Worm (Caenorhabditis elegans): ENCODE data around the gene klp-18.
A peak's percentile ranks its signal among the peaks of the same experiment; 100 is the strongest.

The klp-18 gene

ce11 chrIV:7025835-7026234 lies 14.2 kb upstream of the klp-18 start:
- TF ChIP-seq mls-2 (tag; optimal IDR thresholded peaks at IDR 0.05), result no peak
- TF ChIP-seq M03D4.4 (tag; optimal IDR thresholded peaks at IDR 0.05), result no peak
- TF ChIP-seq hlh-1 (tag; optimal IDR thresholded peaks at IDR 0.05), result no peak
- no peak for TF ChIP-seq blmp-1 (tag; optimal IDR thresholded peaks at IDR 0.05)
- TF ChIP-seq ztf-11 (tag; optimal IDR thresholded peaks at IDR 0.05), result no peak
- no peak for TF ChIP-seq mep-1 (tag; optimal IDR thresholded peaks at IDR 0.05)
- TF ChIP-seq nhr-237 (tag; optimal IDR thresholded peaks at IDR 0.05), result no peak
- no peak for TF ChIP-seq bed-3 (GFP tag; optimal IDR thresholded peaks at IDR 0.05)
- TF ChIP-seq nhr-2 (tag; optimal IDR thresholded peaks at IDR 0.05), result no peak
- no peak for TF ChIP-seq snpc-4 (tag; optimal IDR thresholded peaks at IDR 0.05)

ce11 chrIV:7031019-7031418 lies 9.0 kb upstream of the klp-18 start:
- no peak for TF ChIP-seq nhr-12 (tag; optimal IDR thresholded peaks at IDR 0.05)

DNA sequence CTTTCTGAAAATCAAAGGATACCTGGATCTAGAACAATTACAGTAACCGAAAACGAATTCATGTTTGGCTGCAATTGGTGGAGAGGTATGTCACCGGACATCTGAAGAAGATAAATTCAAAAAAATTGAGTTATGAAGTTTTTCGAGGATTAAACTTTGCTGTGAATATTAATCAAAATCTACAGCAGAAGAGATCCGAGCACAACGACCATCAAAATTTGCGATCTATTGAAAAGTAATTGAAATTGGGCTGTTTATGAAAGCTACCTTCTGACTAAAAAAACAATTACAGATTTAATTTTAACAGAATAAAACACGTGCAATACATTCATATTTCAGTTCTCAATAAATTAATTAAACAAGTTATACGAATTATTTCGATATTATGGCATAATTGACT lies 7.6 kb upstream of the klp-18 start, which contains the start of gene C06G3.8:
Gene C06G3.8, minus strand, starts transcription at position 101 of the 400 bp plus-strand sequence.
- no peak for TF ChIP-seq pha-4 (tag; optimal IDR thresholded peaks at IDR 0.05)
- no peak for TF ChIP-seq sem-2 (GFP tag; optimal IDR thresholded peaks at IDR 0.05)
- no peak for TF ChIP-seq bed-3 (GFP tag; optimal IDR thresholded peaks at IDR 0.05)
- no peak for TF ChIP-seq mep-1 (tag; optimal IDR thresholded peaks at IDR 0.05)
- TF ChIP-seq nhr-76 (tag; optimal IDR thresholded peaks at IDR 0.05), result no peak
- no peak for TF ChIP-seq blmp-1 (tag; optimal IDR thresholded peaks at IDR 0.05)
- no peak for TF ChIP-seq tbx-8 (GFP tag; optimal IDR thresholded peaks at IDR 0.05)
- TF ChIP-seq ham-2 (GFP tag; optimal IDR thresholded peaks at IDR 0.05), result no peak
- no peak for TF ChIP-seq lin-32 (GFP tag; optimal IDR thresholded peaks at IDR 0.05)
- no peak for TF ChIP-seq M03D4.4 (tag; optimal IDR thresholded peaks at IDR 0.05)
- no peak for TF ChIP-seq ceh-83 (GFP tag; optimal IDR thresholded peaks at IDR 0.05)
- TF ChIP-seq ceh-39 (tag; optimal IDR thresholded peaks at IDR 0.05), result no peak
- no peak for TF ChIP-seq mls-2 (tag; optimal IDR thresholded peaks at IDR 0.05)
- TF ChIP-seq ztf-11 (tag; optimal IDR thresholded peaks at IDR 0.05), result no peak
- TF ChIP-seq nhr-2 (tag; optimal IDR thresholded peaks at IDR 0.05), result no peak

DNA sequence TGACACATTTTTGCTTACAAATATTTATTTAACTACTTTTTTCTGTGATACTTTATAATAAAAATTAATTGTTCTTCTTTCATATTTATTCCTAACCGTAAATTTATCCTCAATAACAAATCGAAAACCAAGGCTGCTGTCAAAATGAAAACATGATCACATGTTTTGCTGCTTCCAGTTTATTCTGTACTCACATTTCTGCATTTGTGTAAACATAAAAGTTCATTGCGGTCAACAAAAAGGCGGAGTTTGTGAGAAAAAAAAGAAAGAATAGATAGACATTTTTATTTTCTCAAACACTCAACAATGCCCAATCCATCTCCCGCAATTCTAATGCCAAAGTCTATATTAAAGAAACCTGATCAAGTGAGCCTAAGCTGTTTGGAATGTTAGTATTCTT lies 4.2 kb upstream of the klp-18 start, which contains the start of gene C06G3.3:
Gene C06G3.3, plus strand, starts transcription at position 301 of the 400 bp plus-strand sequence.
- TF ChIP-seq zip-8 (tag; optimal IDR thresholded peaks at IDR 0.05) (no peak), lin-13 (tag; optimal IDR thresholded peaks at IDR 0.05) (no peak)

DNA sequence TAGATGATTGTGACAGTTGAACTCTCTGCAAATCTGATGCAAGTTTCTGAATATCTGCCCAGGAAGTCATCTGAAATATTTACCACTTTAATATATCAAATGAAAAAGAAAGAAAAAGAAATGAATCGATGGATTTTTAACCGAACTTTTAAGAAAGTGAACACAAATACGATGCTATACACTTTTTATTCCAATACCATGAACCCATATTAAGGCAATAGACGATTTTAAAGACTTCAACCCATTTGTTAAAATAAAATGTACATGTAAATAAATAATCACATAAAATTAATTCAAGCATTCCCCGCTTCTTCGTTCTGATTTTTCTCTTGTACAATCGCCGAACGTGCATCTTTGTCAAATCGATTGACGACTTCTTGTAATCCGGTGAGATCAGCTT lies 3.2 kb upstream of the klp-18 start, which contains the start of gene ufl-1:
Gene ufl-1, minus strand, starts transcription at position 70 of the 400 bp plus-strand sequence.
- TF ChIP-seq ztf-11 (tag; optimal IDR thresholded peaks at IDR 0.05), result no peak
- TF ChIP-seq mab-5 (tag; optimal IDR thresholded peaks at IDR 0.05), result no peak
- TF ChIP-seq bed-3 (GFP tag; optimal IDR thresholded peaks at IDR 0.05), result no peak
- TF ChIP-seq snpc-4 (tag; optimal IDR thresholded peaks at IDR 0.05), result no peak
- no peak for TF ChIP-seq M03D4.4 (tag; optimal IDR thresholded peaks at IDR 0.05)
- TF ChIP-seq nhr-237 (tag; optimal IDR thresholded peaks at IDR 0.05), result no peak
- TF ChIP-seq mep-1 (tag; optimal IDR thresholded peaks at IDR 0.05), result no peak

ce11 chrIV:7043430-7043829 lies 3.4 kb downstream of the klp-18 start:
- TF ChIP-seq lsy-2 (tag; optimal IDR thresholded peaks at IDR 0.05) (no peak), unc-62 (GFP tag; optimal IDR thresholded peaks at IDR 0.05) (no peak), sptf-1 (tag; optimal IDR thresholded peaks at IDR 0.05) (no peak), hlh-1 (tag; optimal IDR thresholded peaks at IDR 0.05) (no peak)

ce11 chrIV:7044552-7045139 lies 4.6 kb downstream of the klp-18 start, which contains the start of gene tin-9.1:
TSS of gene tin-9.1 (minus strand) at chrIV:7044602.
- no peak for TF ChIP-seq ceh-83 (GFP tag; optimal IDR thresholded peaks at IDR 0.05)
- TF ChIP-seq drap-1 (GFP tag; optimal IDR thresholded peaks at IDR 0.05), result no peak
- peak; percentile 69 for TF ChIP-seq lsy-2 (tag; optimal IDR thresholded peaks at IDR 0.05)
- TF ChIP-seq bed-3 (GFP tag; optimal IDR thresholded peaks at IDR 0.05), result no peak
- no peak for TF ChIP-seq ham-2 (GFP tag; optimal IDR thresholded peaks at IDR 0.05)
- TF ChIP-seq lin-13 (tag; optimal IDR thresholded peaks at IDR 0.05), result peak; percentile 19
- no peak for TF ChIP-seq ceh-43 (GFP tag; optimal IDR thresholded peaks at IDR 0.05)
- TF ChIP-seq ces-1 (GFP tag; optimal IDR thresholded peaks at IDR 0.05), result peak; percentile 62
- no peak for TF ChIP-seq snpc-4 (tag; optimal IDR thresholded peaks at IDR 0.05)
- TF ChIP-seq pha-4 (tag; optimal IDR thresholded peaks at IDR 0.05), result peak; percentile 26
- no peak for TF ChIP-seq sem-2 (GFP tag; optimal IDR thresholded peaks at IDR 0.05)
- peak; percentile 45 for TF ChIP-seq mep-1 (tag; optimal IDR thresholded peaks at IDR 0.05)
- TF ChIP-seq M03D4.4 (tag; optimal IDR thresholded peaks at IDR 0.05), result no peak
- TF ChIP-seq elt-3 (tag; optimal IDR thresholded peaks at IDR 0.05), result no peak
- no peak for TF ChIP-seq ceh-39 (tag; optimal IDR thresholded peaks at IDR 0.05)
- no peak for TF ChIP-seq mls-2 (tag; optimal IDR thresholded peaks at IDR 0.05)
- TF ChIP-seq unc-39 (tag; optimal IDR thresholded peaks at IDR 0.05), result no peak
- TF ChIP-seq mab-5 (tag; optimal IDR thresholded peaks at IDR 0.05), result no peak
- TF ChIP-seq nhr-237 (tag; optimal IDR thresholded peaks at IDR 0.05), result no peak
- TF ChIP-seq flh-1 (GFP tag; optimal IDR thresholded peaks at IDR 0.05), result no peak
- TF ChIP-seq cnd-1 (tag; optimal IDR thresholded peaks at IDR 0.05), result no peak
- TF ChIP-seq nhr-76 (tag; optimal IDR thresholded peaks at IDR 0.05), result no peak
- TF ChIP-seq unc-120 (tag; optimal IDR thresholded peaks at IDR 0.05; ENCODE audit: poor library complexity, severe bottlenecking), result no peak
